Worm (Caenorhabditis elegans): ENCODE data around the gene scc-2.

scc-2 gene

DNA sequence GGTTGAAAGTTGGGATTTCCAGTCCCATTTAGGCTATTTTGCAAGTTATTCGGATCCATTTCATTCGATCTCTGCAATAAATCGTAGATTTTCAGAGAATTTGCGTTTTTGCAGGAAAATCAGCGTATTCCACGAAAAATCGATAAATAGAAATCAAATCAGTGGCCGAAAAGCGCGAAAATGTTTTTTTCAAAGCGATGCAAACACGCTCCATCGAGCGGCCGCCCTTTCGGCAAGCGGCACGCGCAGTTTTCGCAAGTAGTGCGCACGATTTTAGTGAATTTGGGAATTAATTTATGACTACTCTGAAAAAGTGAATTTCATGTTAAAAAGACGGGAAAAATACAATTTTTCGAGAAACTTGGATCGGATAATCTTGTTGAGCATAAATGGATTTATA is 8.3 kb downstream of the scc-2 start (continued):
- TF ChIP-seq ztf-6 (GFP tag; IDR thresholded peaks at IDR 0.05) (0 out of 2 replicates have a peak, but pooled peaks have one; percentile 30), hlh-26 (GFP tag; conservative IDR thresholded peaks at IDR 0.05) (no peak), C17E4.6 (GFP tag; IDR thresholded peaks at IDR 0.05) (no peak), lin-26 (GFP tag; IDR thresholded peaks at IDR 0.05) (no peak), Y53F4B.3 (GFP tag; IDR thresholded peaks at IDR 0.05) (peak; percentile 63; the same call in 1 of the 2 replicates), rcor-1 (GFP tag; IDR thresholded peaks at IDR 0.05) (peak; percentile 79), tbp1 (GFP tag; optimal IDR thresholded peaks at IDR 0.05) (peak; percentile 69), nhr-27 (tag; optimal IDR thresholded peaks at IDR 0.05) (no peak), cebp-2 (GFP tag; IDR thresholded peaks at IDR 0.05) (0 out of 2 replicates have a peak, but pooled peaks have one; percentile 35), B0336.3 (GFP tag; IDR thresholded peaks at IDR 0.05) (peak; percentile 95), snpc-1.1 (tag; optimal IDR thresholded peaks at IDR 0.05; ENCODE audit: insufficient read depth) (peak; percentile 86), aptf-2 (GFP tag; conservative IDR thresholded peaks at IDR 0.05) (peak; percentile 68; the same call in 1 of the 2 replicates), nfyb-1 (GFP tag; IDR thresholded peaks at IDR 0.05) (peak; percentile 90), hmg-20 (GFP tag; IDR thresholded peaks at IDR 0.05) (peak; percentile 73), C06A6.2 (GFP tag; conservative IDR thresholded peaks at IDR 0.05) (peak; percentile 93), sdz-38 (tag; optimal IDR thresholded peaks at IDR 0.05) (no peak), ets-4 (GFP tag; optimal IDR thresholded peaks at IDR 0.05) (peak; percentile 42), F10E7.11 (tag; optimal IDR thresholded peaks at IDR 0.05) (no peak), gei-17 (GFP tag; optimal IDR thresholded peaks at IDR 0.05) (peak; percentile 44), F33H1.4 (GFP tag; IDR thresholded peaks at IDR 0.05) (peak; percentile 59), snpc-1.3 (tag; optimal IDR thresholded peaks at IDR 0.05; ENCODE audit: insufficient read depth) (peak; percentile 71), pbrm-1 (GFP tag; IDR thresholded peaks at IDR 0.05) (peak; percentile 94), hlh-12 (tag; optimal IDR thresholded peaks at IDR 0.05) (no peak), nhr-120 (GFP tag; IDR thresholded peaks at IDR 0.05) (no peak), F57C9.4 (tag; optimal IDR thresholded peaks at IDR 0.05) (no peak), K11D2.4 (GFP tag; IDR thresholded peaks at IDR 0.05) (peak; percentile 92), Y67H2A.10 (GFP tag; conservative IDR thresholded peaks at IDR 0.05) (peak; percentile 75), efl-1 (GFP tag; optimal IDR thresholded peaks at IDR 0.05) (peak; percentile 79), akir-1 (GFP tag; optimal IDR thresholded peaks at IDR 0.05) (peak; percentile 18), lir-1 (GFP tag; conservative IDR thresholded peaks at IDR 0.05) (peak; percentile 87), die-1 (tag; optimal IDR thresholded peaks at IDR 0.05) (peak; percentile 23), ceh-40 (GFP tag; IDR thresholded peaks at IDR 0.05) (0 out of 2 replicates have a peak, but pooled peaks have one; percentile 24), nfya-2 (GFP tag; IDR thresholded peaks at IDR 0.05) (no peak), B0261.1 (tag; optimal IDR thresholded peaks at IDR 0.05) (peak; percentile 13), ZK185.1 (tag; optimal IDR thresholded peaks at IDR 0.05; ENCODE audit: poor library complexity, severe bottlenecking) (peak; percentile 95), somi-1 (GFP tag; optimal IDR thresholded peaks at IDR 0.05) (peak; percentile 43), sptf-2 (GFP tag; optimal IDR thresholded peaks at IDR 0.05) (no peak), ceh-58 (GFP tag; IDR thresholded peaks at IDR 0.05) (no peak), aptf-3 (GFP tag; IDR thresholded peaks at IDR 0.05) (no peak), F22D6.2 (tag; optimal IDR thresholded peaks at IDR 0.05) (peak; percentile 14)

DNA sequence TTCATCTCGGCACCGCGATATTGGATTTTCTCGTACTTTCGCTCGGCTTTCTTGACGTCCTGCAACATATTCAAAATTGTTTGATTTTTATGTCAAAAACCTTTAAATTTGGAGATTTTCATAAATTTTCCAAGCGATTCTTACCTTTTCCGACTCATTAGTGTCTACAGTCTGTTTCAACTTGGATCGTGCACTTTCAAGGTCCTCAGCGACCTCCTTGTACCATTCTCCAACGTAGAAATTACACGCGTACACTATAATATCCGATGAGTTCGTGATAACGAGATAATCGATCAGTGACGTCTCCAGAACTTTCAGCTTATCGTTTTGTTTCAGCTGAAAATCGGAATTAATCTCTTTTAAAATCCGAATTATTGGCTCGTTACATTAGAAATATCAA is 15.7 kb downstream of the scc-2 start:
- no peak for TF ChIP-seq T07F8.4 (tag; optimal IDR thresholded peaks at IDR 0.05)

Measured in whole organism, young adult.